Fruit fly (Drosophila melanogaster) whole organism, embryonic: ENCODE data around the gene MTPAP.

Experiments
- Atf6 ChIP-seq: fragments of 200-800 bp; sonication (Bioruptor generic); IDR thresholded peaks from 2 replicates; pipeline ENCODE4 v1.3.6; 2022; ENCODE audit warnings: missing biosample characterization, missing genetic modification characterization
- BtbVII ChIP-seq: fragments of 200-800 bp; sonication (Bioruptor generic); optimal IDR thresholded peaks from 3 replicates; lab custom pipeline; 2017; ENCODE audit warnings: missing biosample characterization, mild to moderate bottlenecking, missing genetic modification characterization
- CG10654 ChIP-seq: fragments of 200-800 bp; sonication (Bioruptor generic); optimal IDR thresholded peaks from 2 replicates; lab custom pipeline; 2016; ENCODE audit warnings: missing biosample characterization, missing genetic modification characterization
- CG11247 ChIP-seq: fragments of 200-800 bp; sonication (Bioruptor generic); IDR thresholded peaks from 2 replicates; pipeline ENCODE4 v1.3.6; 2022; ENCODE audit warnings: missing biosample characterization, missing genetic modification characterization
- CG11398 ChIP-seq: fragments of 200-800 bp; sonication (Bioruptor generic); optimal IDR thresholded peaks from 2 replicates; lab custom pipeline; 2016; ENCODE audit warnings: missing biosample characterization, missing genetic modification characterization
- CG12236 ChIP-seq: fragments of 200-800 bp; sonication (Bioruptor generic); optimal IDR thresholded peaks from 2 replicates; lab custom pipeline; 2016; ENCODE audit warnings: missing biosample characterization, missing genetic modification characterization
- CG15073 ChIP-seq: fragments of 200-800 bp; sonication (Bioruptor generic); optimal IDR thresholded peaks from 2 replicates; lab custom pipeline; 2016; ENCODE audit warnings: missing biosample characterization, missing genetic modification characterization
- CG15601 ChIP-seq: fragments of 200-800 bp; sonication (Bioruptor generic); optimal IDR thresholded peaks from 3 replicates; lab custom pipeline; 2019; ENCODE audit warnings: missing biosample characterization, mild to moderate bottlenecking, missing genetic modification characterization, moderate library complexity
- CG1647 ChIP-seq: fragments of 200-800 bp; sonication (Bioruptor generic); optimal IDR thresholded peaks from 3 replicates; lab custom pipeline; 2016; ENCODE audit warnings: missing biosample characterization, missing genetic modification characterization
- CG16779 ChIP-seq: fragments of 200-800 bp; sonication (Bioruptor generic); IDR thresholded peaks from 2 replicates; pipeline ENCODE4 v1.3.6; 2022; ENCODE audit warnings: missing biosample characterization, missing genetic modification characterization
- CG18764 ChIP-seq: fragments of 200-800 bp; sonication (Bioruptor generic); optimal IDR thresholded peaks from 3 replicates; lab custom pipeline; 2016; ENCODE audit warnings: missing biosample characterization, missing genetic modification characterization
- CG2116 ChIP-seq: fragments of 200-800 bp; sonication (Bioruptor generic); optimal IDR thresholded peaks from 3 replicates; lab custom pipeline; 2018; ENCODE audit warnings: missing biosample characterization, mild to moderate bottlenecking, missing genetic modification characterization
- CG32772 ChIP-seq: fragments of 200-800 bp; sonication (Bioruptor generic); IDR thresholded peaks from 2 replicates; pipeline ENCODE4 v1.3.6; 2022; ENCODE audit warnings: missing biosample characterization, missing genetic modification characterization
- CG4730 ChIP-seq: fragments of 200-800 bp; sonication (Bioruptor generic); IDR thresholded peaks from 2 replicates; pipeline ENCODE4 v1.3.6; 2022; ENCODE audit warnings: missing biosample characterization, missing genetic modification characterization
- CG5953 ChIP-seq: fragments of 200-800 bp; sonication (Bioruptor generic); IDR thresholded peaks from 2 replicates; pipeline ENCODE4 v1.3.6; 2022; ENCODE audit warnings: missing biosample characterization, missing genetic modification characterization
- CG6689 ChIP-seq: fragments of 200-800 bp; sonication (Bioruptor generic); IDR thresholded peaks from 2 replicates; pipeline ENCODE4 v1.3.6; 2022; ENCODE audit warnings: missing biosample characterization, missing genetic modification characterization
- CG7928 ChIP-seq: fragments of 200-800 bp; sonication (Bioruptor generic); optimal IDR thresholded peaks from 2 replicates; lab custom pipeline; 2017; ENCODE audit warnings: missing biosample characterization, mild to moderate bottlenecking, missing genetic modification characterization
- CG8290 ChIP-seq, 3 experiments: fragments of 200-800 bp; sonication (Bioruptor generic); optimal IDR thresholded peaks; 2 replicates each; lab custom pipeline; 2016 to 2019; ENCODE audit warnings: missing biosample characterization in 3 of 3, missing genetic modification characterization in 3 of 3, mild to moderate bottlenecking in 2 of 3, moderate library complexity in 1 of 3
- CG8478 ChIP-seq: fragments of >200 bp; optimal IDR thresholded peaks from 2 replicates; lab custom pipeline; 2018
- CG9876 ChIP-seq: fragments of 200-800 bp; sonication (Bioruptor generic); optimal IDR thresholded peaks from 2 replicates; lab custom pipeline; 2016; ENCODE audit warnings: missing biosample characterization, missing genetic modification characterization
- D19A ChIP-seq: fragments of 200-800 bp; optimal IDR thresholded peaks from 3 replicates; lab custom pipeline; 2019; ENCODE audit warnings: missing biosample characterization, mild to moderate bottlenecking, missing genetic modification characterization, moderate library complexity
- Hr51 ChIP-seq, 2 experiments: fragments of 200-800 bp; sonication (Bioruptor generic); optimal IDR thresholded peaks; 2 replicates in 1 of 2; 3 replicates in 1 of 2; lab custom pipeline; 2016 to 2018; ENCODE audit warnings: missing biosample characterization in 2 of 2, missing genetic modification characterization in 2 of 2, mild to moderate bottlenecking in 1 of 2, moderate library complexity in 1 of 2
- Jarid2 ChIP-seq: fragments of 200-800 bp; sonication (Bioruptor generic); optimal IDR thresholded peaks from 3 replicates; lab custom pipeline; 2017; ENCODE audit warnings: mild to moderate bottlenecking, missing biosample characterization, missing genetic modification reagents, missing genetic modification characterization
- Lim3 ChIP-seq: fragments of 200-800 bp; sonication (Bioruptor generic); IDR thresholded peaks from 2 replicates; pipeline ENCODE4 v1.3.6; 2022; ENCODE audit warnings: missing biosample characterization, missing genetic modification characterization
- Med ChIP-seq: fragments of 200-800 bp; sonication (Bioruptor generic); peaks from one replicate; lab custom pipeline; 2016; ENCODE audit warnings: missing biosample characterization, missing genetic modification characterization, mild to moderate bottlenecking, inconsistent platforms, moderate library complexity
- NC2α ChIP-seq: fragments of 200-800 bp; sonication (Bioruptor generic); optimal IDR thresholded peaks from 2 replicates; lab custom pipeline; 2016; ENCODE audit warnings: missing biosample characterization, missing genetic modification characterization
- NfI ChIP-seq: fragments of 200-800 bp; sonication (Bioruptor generic); optimal IDR thresholded peaks from 3 replicates; lab custom pipeline; 2018; ENCODE audit warnings: missing biosample characterization, mild to moderate bottlenecking, missing genetic modification characterization, moderate library complexity
- Sox100B ChIP-seq: fragments of 200-800 bp; sonication (Bioruptor generic); optimal IDR thresholded peaks from 3 replicates; lab custom pipeline; 2018; ENCODE audit warnings: missing biosample characterization, mild to moderate bottlenecking, missing genetic modification characterization
- TFAM ChIP-seq: fragments of 200-800 bp; sonication (Bioruptor generic); optimal IDR thresholded peaks from 2 replicates; lab custom pipeline; 2017; ENCODE audit warnings: missing biosample characterization, missing genetic modification characterization, inconsistent platforms
- Xrp1 ChIP-seq: fragments of 200-800 bp; sonication (Bioruptor generic); IDR thresholded peaks from 2 replicates; pipeline ENCODE4 v1.3.6; 2022; ENCODE audit warnings: missing biosample characterization, missing genetic modification characterization
- bcd ChIP-seq: fragments of 200-800 bp; sonication (Bioruptor generic); optimal IDR thresholded peaks from 2 replicates; lab custom pipeline; 2017; ENCODE audit warnings: missing biosample characterization, mild to moderate bottlenecking, missing genetic modification characterization
- cad ChIP-seq: fragments of >200 bp; optimal IDR thresholded peaks from 2 replicates; lab custom pipeline; 2017; ENCODE audit warnings: missing biosample characterization, missing genetic modification characterization
- chm ChIP-seq: fragments of 200-800 bp; sonication (Bioruptor generic); IDR thresholded peaks from 2 replicates; pipeline ENCODE4 v1.3.6; 2022; ENCODE audit warnings: missing biosample characterization, missing genetic modification characterization
- chn ChIP-seq: fragments of 200-800 bp; sonication (Bioruptor generic); optimal IDR thresholded peaks from 2 replicates; lab custom pipeline; 2016; ENCODE audit warnings: missing biosample characterization, missing genetic modification characterization
- crol ChIP-seq: fragments of 200-800 bp; sonication (Bioruptor generic); IDR thresholded peaks from 2 replicates; pipeline ENCODE4 v1.3.6; 2022; ENCODE audit warnings: missing biosample characterization, missing genetic modification characterization
- dati ChIP-seq: fragments of 200-800 bp; sonication (Bioruptor generic); IDR thresholded peaks from 2 replicates; pipeline ENCODE4 v1.3.6; 2022; ENCODE audit warnings: missing biosample characterization, missing genetic modification characterization
- fd102C ChIP-seq: fragments of 200-800 bp; sonication (Bioruptor generic); optimal IDR thresholded peaks from 2 replicates; lab custom pipeline; 2018; ENCODE audit warnings: missing biosample characterization, mild to moderate bottlenecking, missing genetic modification characterization, moderate library complexity
- ftz-f1 ChIP-seq: fragments of 200-800 bp; sonication (Bioruptor generic); optimal IDR thresholded peaks from 2 replicates; lab custom pipeline; 2016; ENCODE audit warnings: missing biosample characterization, missing genetic modification characterization
- ken ChIP-seq: fragments of 200-800 bp; sonication (Bioruptor generic); IDR thresholded peaks from 3 replicates; pipeline ENCODE4 v1.3.6; 2022; ENCODE audit warnings: missing biosample characterization, missing genetic modification characterization
- lbe ChIP-seq: fragments of 200-800 bp; sonication (Bioruptor generic); optimal IDR thresholded peaks from 2 replicates; lab custom pipeline; 2016; ENCODE audit warnings: missing biosample characterization, mild to moderate bottlenecking, missing genetic modification characterization
- nmo ChIP-seq: fragments of 200-800 bp; sonication (Bioruptor generic); optimal IDR thresholded peaks from 2 replicates; lab custom pipeline; 2018; ENCODE audit warnings: missing biosample characterization, mild to moderate bottlenecking, missing genetic modification characterization, moderate library complexity
- pb ChIP-seq: fragments of 200-800 bp; sonication (Bioruptor generic); optimal IDR thresholded peaks from 3 replicates; lab custom pipeline; 2016; ENCODE audit warnings: missing biosample characterization, missing genetic modification characterization
- prd ChIP-seq, 3 experiments: fragments of >200 bp in 2 of 3; fragments of 200-800 bp in 1 of 3; sonication (Bioruptor generic) in 1 of 3; optimal IDR thresholded peaks in 2 of 3; IDR thresholded peaks in 1 of 3; 2 replicates in 2 of 3; 3 replicates in 1 of 3; pipeline versions ENCODE4 v1.3.6 to Lab custom; 2017 to 2022; ENCODE audit warnings: missing biosample characterization in 1 of 3, missing genetic modification characterization in 1 of 3
- pros ChIP-seq: fragments of 200-800 bp; sonication (Bioruptor generic); optimal IDR thresholded peaks from 3 replicates; lab custom pipeline; 2019; ENCODE audit warnings: missing biosample characterization, mild to moderate bottlenecking, missing genetic modification characterization, moderate library complexity
- so ChIP-seq: fragments of 200-800 bp; sonication (Bioruptor generic); IDR thresholded peaks from 3 replicates; pipeline ENCODE4 v1.3.6; 2022; ENCODE audit warnings: missing biosample characterization, missing genetic modification characterization
- tll ChIP-seq, 2 experiments: fragments of 200-800 bp in 1 of 2; fragments of >200 bp in 1 of 2; sonication (Bioruptor generic) in 1 of 2; optimal IDR thresholded peaks; 2 replicates each; lab custom pipeline; 2017 to 2019; ENCODE audit warnings: missing biosample characterization in 2 of 2, missing genetic modification characterization in 2 of 2, mild to moderate bottlenecking in 1 of 2, moderate library complexity in 1 of 2
- toy ChIP-seq: fragments of 200-800 bp; sonication (Bioruptor generic); IDR thresholded peaks from 2 replicates; pipeline ENCODE4 v1.3.6; 2022; ENCODE audit warnings: missing biosample characterization, missing genetic modification characterization
- tup ChIP-seq: fragments of 200-800 bp; sonication (Bioruptor generic); optimal IDR thresholded peaks from 2 replicates; lab custom pipeline; 2016; ENCODE audit warnings: missing biosample characterization, mild to moderate bottlenecking, missing genetic modification characterization, moderate library complexity
- zen ChIP-seq: fragments of 200-800 bp; sonication (Bioruptor generic); optimal IDR thresholded peaks from 3 replicates; lab custom pipeline; 2018; ENCODE audit warnings: missing biosample characterization, mild to moderate bottlenecking, missing genetic modification characterization, moderate library complexity
- zfh1 ChIP-seq: fragments of 200-800 bp; sonication (Bioruptor generic); IDR thresholded peaks from 3 replicates; pipeline ENCODE4 v1.3.6; 2022; ENCODE audit warnings: missing biosample characterization, missing genetic modification characterization

Gene MTPAP

dm6 chrX:1311218-1311617, 37.9 kb downstream of the MTPAP start (continued):
- 0 out of 3 replicates have a peak, but pooled peaks have one; percentile 21 for TF ChIP-seq zfh1 (GFP tag; lab: Robert Waterston, UW)
- no peak for TF ChIP-seq BtbVII (GFP tag; lab: Kevin White, UChicago)
- TF ChIP-seq CG10654 (GFP tag; lab: Kevin White, UChicago), result no peak
- peak; percentile 49 for TF ChIP-seq Med
- TF ChIP-seq ken (GFP tag; lab: Robert Waterston, UW), result 0 out of 3 replicates have a peak, but pooled peaks have one; percentile 33

- TF ChIP-seq zfh1 (GFP tag; lab: Robert Waterston, UW), result no peak
- no peak for TF ChIP-seq tll (GFP tag; optimal IDR thresholded peaks at IDR 0.05; lab: Kevin White, UChicago)
- TF ChIP-seq CG15073 (GFP tag; lab: Kevin White, UChicago), result peak; percentile 85
- TF ChIP-seq chn (GFP tag; lab: Kevin White, UChicago), result peak; percentile 26
- no peak for TF ChIP-seq zen (tag; lab: Kevin White, UChicago)
- no peak for TF ChIP-seq CG2116 (GFP tag; lab: Kevin White, UChicago)
- TF ChIP-seq CG6689, result no peak
- TF ChIP-seq Atf6 (GFP tag; lab: Robert Waterston, UW), result no peak
- TF ChIP-seq CG4730, result no peak
- peak; percentile 79 for TF ChIP-seq crol (GFP tag; lab: Robert Waterston, UW)
- no peak for TF ChIP-seq CG12236
- no peak for TF ChIP-seq CG11247 (GFP tag; lab: Robert Waterston, UW)
- no peak for TF ChIP-seq toy (GFP tag; lab: Robert Waterston, UW)
- no peak for TF ChIP-seq CG11398 (GFP tag; lab: Kevin White, UChicago)
- TF ChIP-seq CG9876 (GFP tag; lab: Kevin White, UChicago), result no peak
- TF ChIP-seq Sox100B, result no peak
- TF ChIP-seq CG7928 (GFP tag; lab: Kevin White, UChicago), result no peak
- TF ChIP-seq ftz-f1 (GFP tag; lab: Kevin White, UChicago), result no peak
- no peak for TF ChIP-seq CG32772 (GFP tag; lab: Robert Waterston, UW)
- no peak for TF ChIP-seq CG1647 (GFP tag; lab: Kevin White, UChicago)
- TF ChIP-seq Lim3 (GFP tag; lab: Robert Waterston, UW), result no peak
- TF ChIP-seq CG18764 (GFP tag; lab: Kevin White, UChicago), result no peak
- no peak for TF ChIP-seq D19A (tag; lab: Kevin White, UChicago)
- TF ChIP-seq prd (optimal IDR thresholded peaks at IDR 0.05; lab: Kevin White, UChicago), result no peak
- TF ChIP-seq prd (GFP tag; IDR thresholded peaks at IDR 0.05; lab: Robert Waterston, UW), result no peak
- no peak for TF ChIP-seq tup (GFP tag; lab: Kevin White, UChicago)
- TF ChIP-seq CG8478, result no peak
- no peak for TF ChIP-seq CG15601 (tag; lab: Kevin White, UChicago)
- TF ChIP-seq CG8290 (GFP tag; optimal IDR thresholded peaks at IDR 0.05; lab: Kevin White, UChicago), result no peak
- no peak for TF ChIP-seq CG8290 (tag; optimal IDR thresholded peaks at IDR 0.05; lab: Kevin White, UChicago)
- no peak for TF ChIP-seq pb (GFP tag; lab: Kevin White, UChicago)
- TF ChIP-seq Hr51 (GFP tag; optimal IDR thresholded peaks at IDR 0.05; lab: Kevin White, UChicago), result no peak
- peak; percentile 31 for TF ChIP-seq Jarid2 (GFP tag; lab: Kevin White, UChicago)
- TF ChIP-seq bcd (GFP tag; lab: Kevin White, UChicago), result no peak
- TF ChIP-seq so, result 0 out of 3 replicates have a peak, but pooled peaks have one; percentile 10
- no peak for TF ChIP-seq dati (GFP tag; lab: Robert Waterston, UW)
- TF ChIP-seq chm (GFP tag; lab: Robert Waterston, UW), result 0 out of 2 replicates have a peak, but pooled peaks have one; percentile 19
- TF ChIP-seq CG5953 (GFP tag; lab: Robert Waterston, UW), result no peak
- TF ChIP-seq fd102C (GFP tag; lab: Kevin White, UChicago), result no peak
- TF ChIP-seq lbe (GFP tag; lab: Kevin White, UChicago), result no peak
- TF ChIP-seq nmo, result no peak
- TF ChIP-seq CG16779, result no peak
- no peak for TF ChIP-seq NC2α (GFP tag; lab: Kevin White, UChicago)
- peak; percentile 81 for TF ChIP-seq pros (GFP tag; lab: Kevin White, UChicago)
- TF ChIP-seq TFAM (GFP tag; lab: Kevin White, UChicago), result no peak
- no peak for TF ChIP-seq Xrp1 (GFP tag; lab: Robert Waterston, UW)
- no peak for TF ChIP-seq cad
- TF ChIP-seq NfI (GFP tag; lab: Kevin White, UChicago), result no peak
Observed at dm6 chrX:1308444-1308843, 40.7 kb downstream of the MTPAP start.
